Fruit fly (Drosophila melanogaster) Kc167 (cell line): ENCODE measurements around the gene Trp1.

Experiments
- Sin3A ChIP-seq: fragments of >200 bp; optimal IDR thresholded peaks from 2 replicates; lab custom pipeline; 2018; ENCODE audit warnings: missing external identifiers
- h ChIP-seq: fragments of >200 bp; optimal IDR thresholded peaks from 3 replicates; lab custom pipeline; 2018; ENCODE audit warnings: missing external identifiers
- insv ChIP-seq: fragments of >200 bp; optimal IDR thresholded peaks from 3 replicates; lab custom pipeline; 2018; ENCODE audit warnings: missing external identifiers
- ttk ChIP-seq: sonication (Bioruptor generic); optimal IDR thresholded peaks from 2 replicates; lab custom pipeline; 2017; ENCODE audit warnings: missing external identifiers

DNA sequence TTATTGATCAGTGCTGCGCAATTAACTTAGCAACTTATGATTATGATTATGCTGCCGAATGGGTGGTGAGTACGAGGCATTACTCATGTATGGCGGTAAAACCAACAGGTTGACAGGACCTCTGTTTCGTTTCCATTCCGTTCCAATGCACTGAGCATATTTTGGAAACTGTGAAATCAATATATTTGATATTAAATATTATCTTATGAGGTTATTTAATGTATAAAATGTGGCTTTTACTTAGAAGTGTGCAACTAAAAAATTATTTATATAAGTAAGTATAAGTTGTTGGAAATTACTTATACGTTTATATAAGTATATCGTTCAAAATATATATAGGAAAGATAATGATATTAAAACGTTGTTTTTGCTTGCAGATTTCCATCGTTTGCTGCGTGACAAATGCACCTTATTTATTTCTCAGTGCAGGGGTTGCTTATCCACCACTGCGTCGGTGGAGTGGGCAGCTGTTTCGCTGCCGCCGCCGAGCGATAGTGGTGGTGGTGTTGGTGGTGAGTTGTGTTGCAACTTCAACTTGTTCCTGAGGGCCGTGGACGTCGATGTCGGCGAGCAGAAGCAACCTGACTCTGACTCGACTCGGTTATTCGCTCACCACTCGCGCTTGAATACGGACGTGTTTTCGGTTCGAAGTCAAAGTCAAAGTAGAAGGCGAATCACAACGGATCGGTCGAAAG lies 25.0 kb upstream of the Trp1 start, which contains the start of gene bib:
- TF ChIP-seq h (lab: Kevin White, UChicago) (no peak), Sin3A (lab: Kevin White, UChicago) (no peak), insv (no peak), ttk (lab: Kevin White, UChicago) (no peak)
